Worm (Caenorhabditis elegans): ENCODE results near the gene W03F9.4.

- no peak for TF ChIP-seq spr-3 (GFP tag; optimal IDR thresholded peaks at IDR 0.05)
- no peak for TF ChIP-seq nhr-237 (tag; optimal IDR thresholded peaks at IDR 0.05)
- TF ChIP-seq dve-1 (tag; optimal IDR thresholded peaks at IDR 0.05; ENCODE audit: insufficient read depth) = no peak
- TF ChIP-seq aly-2 (tag; optimal IDR thresholded peaks at IDR 0.05) = no peak
Measured at ce11 chrV:145694-146093, 5.5 kb downstream of the W03F9.4 start.
